Worm (Caenorhabditis elegans) whole organism, late embryonic: ENCODE measurements around the gene H23N18.6.

Source experiments
- C08G9.2 ChIP-seq: sonication (generic microtip); optimal IDR thresholded peaks from 2 replicates; lab custom pipeline; 2016; ENCODE audit warnings: mild to moderate bottlenecking, missing genetic modification characterization, moderate library complexity, missing compliant biosample characterization
- C38D4.7 ChIP-seq: fragments of 200-800 bp; sonication (Bioruptor generic); optimal IDR thresholded peaks from 2 replicates; lab custom pipeline; 2018; ENCODE audit warnings: mild to moderate bottlenecking, missing genetic modification characterization, moderate library complexity, missing compliant biosample characterization
- F13H6.1 ChIP-seq: sonication (generic microtip); optimal IDR thresholded peaks from 2 replicates; lab custom pipeline; 2016; ENCODE audit warnings: missing genetic modification characterization, missing compliant biosample characterization
- K02D7.2 ChIP-seq: sonication (generic microtip); optimal IDR thresholded peaks from 2 replicates; lab custom pipeline; 2017; ENCODE audit warnings: mild to moderate bottlenecking, missing genetic modification characterization, missing compliant biosample characterization
- Y22D7AL.16 ChIP-seq: sonication (generic microtip); optimal IDR thresholded peaks from 2 replicates; lab custom pipeline; 2016; ENCODE audit warnings: missing genetic modification characterization, missing compliant biosample characterization
- ceh-14 ChIP-seq: sonication (generic microtip); optimal IDR thresholded peaks from 2 replicates; lab custom pipeline; 2016; ENCODE audit warnings: missing genotype, missing genetic modification characterization, missing compliant biosample characterization
- ceh-18 ChIP-seq: sonication (generic microtip); optimal IDR thresholded peaks from 2 replicates; lab custom pipeline; 2016; ENCODE audit warnings: missing genetic modification characterization, missing compliant biosample characterization
- dmd-4 ChIP-seq: sonication (generic microtip); optimal IDR thresholded peaks from 2 replicates; lab custom pipeline; 2016; ENCODE audit warnings: borderline replicate concordance, missing genetic modification characterization, missing compliant biosample characterization
- dve-1 ChIP-seq: sonication (generic microtip); optimal IDR thresholded peaks from 2 replicates; lab custom pipeline; 2017; ENCODE audit warnings: antibody characterized with exemption, mild to moderate bottlenecking, missing genetic modification characterization, missing compliant biosample characterization
- fax-1 ChIP-seq: sonication (generic microtip); optimal IDR thresholded peaks from 2 replicates; lab custom pipeline; 2016; ENCODE audit warnings: missing genotype, missing genetic modification characterization, missing compliant biosample characterization
- fkh-10 ChIP-seq: fragments of 150-350 bp; optimal IDR thresholded peaks from 2 replicates; lab custom pipeline; 2014; ENCODE audit warnings: missing biosample characterization, missing genetic modification reagents, missing genetic modification characterization
- hlh-6 ChIP-seq: sonication (generic microtip); optimal IDR thresholded peaks from 2 replicates; lab custom pipeline; 2016; ENCODE audit warnings: missing genotype, missing genetic modification characterization, missing compliant biosample characterization
- pat-9 ChIP-seq: fragments of 200-800 bp; sonication (Bioruptor generic); optimal IDR thresholded peaks from 2 replicates; lab custom pipeline; 2018; ENCODE audit warnings: mild to moderate bottlenecking, missing genetic modification characterization, moderate library complexity, missing compliant biosample characterization
- pax-1 ChIP-seq: fragments of 150-350 bp; optimal IDR thresholded peaks from 2 replicates; lab custom pipeline; 2014; ENCODE audit warnings: missing biosample characterization, missing genetic modification characterization
- pha-2 ChIP-seq: sonication (generic microtip); optimal IDR thresholded peaks from 2 replicates; lab custom pipeline; 2017; ENCODE audit warnings: mild to moderate bottlenecking, missing genetic modification characterization, missing compliant biosample characterization
- pros-1 ChIP-seq: fragments of 150-350 bp; optimal IDR thresholded peaks from 2 replicates; lab custom pipeline; 2014; ENCODE audit warnings: missing biosample characterization, missing genetic modification reagents, missing genetic modification characterization
- sdc-2 ChIP-seq: sonication (generic microtip); optimal IDR thresholded peaks from 2 replicates; lab custom pipeline; 2016; ENCODE audit warnings: missing genotype, missing genetic modification characterization, missing compliant biosample characterization
- syd-9 ChIP-seq: sonication (generic microtip); optimal IDR thresholded peaks from 2 replicates; lab custom pipeline; 2016; ENCODE audit warnings: mild to moderate bottlenecking, missing genetic modification characterization, moderate library complexity, missing compliant biosample characterization
- ttx-3 ChIP-seq: sonication (generic microtip); optimal IDR thresholded peaks from 2 replicates; lab custom pipeline; 2016; ENCODE audit warnings: missing genetic modification reagents, missing genetic modification characterization, missing compliant biosample characterization
- unc-55 ChIP-seq: sonication (generic microtip); optimal IDR thresholded peaks from 2 replicates; lab custom pipeline; 2017; ENCODE audit warnings: missing biosample characterization, missing genetic modification reagents, missing genetic modification characterization
- unc-86 ChIP-seq: sonication (generic microtip); optimal IDR thresholded peaks from 2 replicates; lab custom pipeline; 2016; ENCODE audit warnings: missing genetic modification characterization, missing compliant biosample characterization
- zip-5 ChIP-seq: sonication (generic microtip); optimal IDR thresholded peaks from 2 replicates; lab custom pipeline; 2016; ENCODE audit warnings: missing genetic modification characterization, missing compliant biosample characterization

H23N18.6 gene

ce11 chrV:4865364-4865763 lies 49.5 kb downstream of the H23N18.6 start, which contains the start of gene srd-32:
srd-32 (plus strand) TSS chrV:4865664.
- TF ChIP-seq ttx-3 (tag; lab: Kevin White, UChicago) (no peak), dmd-4 (tag; lab: Kevin White, UChicago) (no peak), hlh-6 (tag; lab: Kevin White, UChicago) (no peak), unc-55 (no peak), dve-1 (tag; lab: Kevin White, UChicago) (no peak), K02D7.2 (no peak), Y22D7AL.16 (tag; lab: Kevin White, UChicago) (no peak), fax-1 (no peak), syd-9 (tag; lab: Kevin White, UChicago) (no peak), C08G9.2 (tag; lab: Kevin White, UChicago) (no peak), C38D4.7 (no peak)

- TF ChIP-seq zip-5 (no peak), dmd-4 (tag; lab: Kevin White, UChicago) (no peak), unc-86 (no peak), ceh-14 (tag; lab: Kevin White, UChicago) (no peak), pros-1 (tag; lab: Kevin White, UChicago) (no peak), C38D4.7 (no peak), ceh-18 (tag; lab: Kevin White, UChicago) (no peak), pat-9 (no peak), F13H6.1 (no peak), hlh-6 (tag; lab: Kevin White, UChicago) (no peak), fkh-10 (no peak), C08G9.2 (tag; lab: Kevin White, UChicago) (no peak), pha-2 (tag; lab: Kevin White, UChicago) (no peak), sdc-2 (no peak), pax-1 (tag; lab: Kevin White, UChicago) (no peak)
Observed at ce11 chrV:4864330-4864729, 50.5 kb downstream of the H23N18.6 start.
